Worm (Caenorhabditis elegans) whole organism, mixed stage, embryonic: ENCODE measurements around the gene str-250.

ENCODE experiments used
- ces-1 ChIP-seq: fragments of 150-350 bp; optimal IDR thresholded peaks from 2 replicates; lab custom pipeline; 2014; ENCODE audit warnings: missing biosample characterization, missing genetic modification reagents, missing genetic modification characterization
- elt-3 ChIP-seq: fragments of 150-350 bp; optimal IDR thresholded peaks from 2 replicates; lab custom pipeline; 2014; ENCODE audit warnings: missing biosample characterization, missing genetic modification characterization
- nhr-237 ChIP-seq: fragments of 150-350 bp; optimal IDR thresholded peaks from 2 replicates; lab custom pipeline; 2014; ENCODE audit warnings: missing biosample characterization, missing genetic modification characterization

ce11 chrV:13916196-13916595 lies 2.2 kb upstream of the str-250 start, which contains the start of gene str-252:
- TF ChIP-seq ces-1 (GFP tag; lab: Kevin White, UChicago): no peak
- no peak for TF ChIP-seq nhr-237
- TF ChIP-seq elt-3: no peak
